Worm (Caenorhabditis elegans): Measurements from ENCODE around the gene Y71H2B.5.

Y71H2B.5 gene

ce11 chrIII:2576360-2577259 is 31.2 kb upstream of the Y71H2B.5 start:
- TF ChIP-seq ceh-14 (tag; optimal IDR thresholded peaks at IDR 0.05): no peak
- TF ChIP-seq ceh-31 (tag; optimal IDR thresholded peaks at IDR 0.05): peak; percentile 69
- TF ChIP-seq madf-2 (tag; optimal IDR thresholded peaks at IDR 0.05): peak; percentile 46
- TF ChIP-seq nfya-1 (tag; optimal IDR thresholded peaks at IDR 0.05): peak; percentile 57
- no peak for TF ChIP-seq ceh-2 (tag; optimal IDR thresholded peaks at IDR 0.05)
- TF ChIP-seq pros-1 (tag; optimal IDR thresholded peaks at IDR 0.05): no peak
- no peak for TF ChIP-seq pax-1 (tag; optimal IDR thresholded peaks at IDR 0.05)
- peak; percentile 12 for TF ChIP-seq gmeb-2 (tag; optimal IDR thresholded peaks at IDR 0.05)
- peak; percentile 45 for TF ChIP-seq ceh-48 (tag; optimal IDR thresholded peaks at IDR 0.05)
- TF ChIP-seq ref-2 (tag; optimal IDR thresholded peaks at IDR 0.05): no peak
- TF ChIP-seq Y22D7AL.16 (tag; optimal IDR thresholded peaks at IDR 0.05): no peak
- no peak for TF ChIP-seq pqm-1 (tag; optimal IDR thresholded peaks at IDR 0.05)
- TF ChIP-seq ceh-6 (GFP tag; optimal IDR thresholded peaks at IDR 0.05): no peak
- no peak for TF ChIP-seq F13H6.1 (tag; optimal IDR thresholded peaks at IDR 0.05)
- TF ChIP-seq unc-3 (GFP tag; conservative IDR thresholded peaks at IDR 0.05): no peak
- peak; percentile 29 for TF ChIP-seq unc-3 (tag; optimal IDR thresholded peaks at IDR 0.05)
- TF ChIP-seq ceh-19 (GFP tag; optimal IDR thresholded peaks at IDR 0.05): peak; percentile 43
- peak; percentile 20 for TF ChIP-seq lin-11 (tag; optimal IDR thresholded peaks at IDR 0.05)
- no peak for TF ChIP-seq dve-1 (tag; optimal IDR thresholded peaks at IDR 0.05)
- peak; percentile 49 for TF ChIP-seq tbx-2 (tag; optimal IDR thresholded peaks at IDR 0.05)
- TF ChIP-seq fkh-10 (GFP tag; optimal IDR thresholded peaks at IDR 0.05): no peak
- no peak for TF ChIP-seq sox-4 (tag; optimal IDR thresholded peaks at IDR 0.05)
- peak; percentile 34 for TF ChIP-seq ceh-18 (tag; optimal IDR thresholded peaks at IDR 0.05)
- TF ChIP-seq ceh-24 (tag; optimal IDR thresholded peaks at IDR 0.05): no peak
- no peak for TF ChIP-seq K09A11.1 (tag; optimal IDR thresholded peaks at IDR 0.05; ENCODE audit: insufficient read depth)
- no peak for TF ChIP-seq pag-3 (tag; optimal IDR thresholded peaks at IDR 0.05; ENCODE audit: borderline replicate concordance)
- peak; percentile 54 for TF ChIP-seq unc-42 (tag; optimal IDR thresholded peaks at IDR 0.05)
- TF ChIP-seq mec-3 (tag; optimal IDR thresholded peaks at IDR 0.05; ENCODE audit: borderline replicate concordance): no peak
- no peak for TF ChIP-seq unc-55 (GFP tag; optimal IDR thresholded peaks at IDR 0.05)

ce11 chrIII:2577982-2578381 is 29.8 kb upstream of the Y71H2B.5 start:
- TF ChIP-seq che-1 (tag; optimal IDR thresholded peaks at IDR 0.05) (no peak), dmd-4 (tag; optimal IDR thresholded peaks at IDR 0.05; ENCODE audit: borderline replicate concordance) (no peak), syd-9 (tag; optimal IDR thresholded peaks at IDR 0.05) (no peak), elt-2 (tag; optimal IDR thresholded peaks at IDR 0.05) (no peak), C38D4.7 (GFP tag; optimal IDR thresholded peaks at IDR 0.05) (no peak), hlh-8 (tag; optimal IDR thresholded peaks at IDR 0.05) (no peak), ceh-30 (tag; optimal IDR thresholded peaks at IDR 0.05) (no peak), pax-1 (tag; optimal IDR thresholded peaks at IDR 0.05) (no peak), odd-2 (tag; optimal IDR thresholded peaks at IDR 0.05) (no peak), unc-3 (GFP tag; conservative IDR thresholded peaks at IDR 0.05) (no peak), unc-3 (tag; optimal IDR thresholded peaks at IDR 0.05) (no peak), tbx-2 (tag; optimal IDR thresholded peaks at IDR 0.05) (no peak), ceh-6 (GFP tag; optimal IDR thresholded peaks at IDR 0.05) (no peak), unc-86 (tag; optimal IDR thresholded peaks at IDR 0.05) (no peak)

- TF ChIP-seq ceh-45 (GFP tag; IDR thresholded peaks at IDR 0.05) (no peak), ceh-18 (tag; optimal IDR thresholded peaks at IDR 0.05) (peak; percentile 18), ceh-31 (tag; optimal IDR thresholded peaks at IDR 0.05) (no peak), hlh-30 (tag; optimal IDR thresholded peaks at IDR 0.05; ENCODE audit: insufficient read depth) (peak; percentile 40), ets-4 (tag; optimal IDR thresholded peaks at IDR 0.05) (no peak), nfya-1 (tag; optimal IDR thresholded peaks at IDR 0.05) (peak; percentile 52)
These were observed 29.3 kb upstream of the Y71H2B.5 start for ce11 chrIII:2578563-2578962.

All from whole organism, late embryonic.